Worm (Caenorhabditis elegans): Measurements from ENCODE around the gene nhr-216.

The nhr-216 gene

ce11 chrV:5358772-5359171, at the start of gene nhr-216:
nhr-216 (minus strand) TSS chrV:5358872.
- TF ChIP-seq ceh-44 (GFP tag; IDR thresholded peaks at IDR 0.05) (no peak), aha-1 (tag) (peak; percentile 71)

ce11 chrV:5408223-5408622, 49.6 kb upstream of the nhr-216 start, which contains the start of gene C25A6.1:
C25A6.1 (plus strand) TSS chrV:5408523.
- TF ChIP-seq lin-13 (GFP tag; optimal IDR thresholded peaks at IDR 0.05) (no peak), aha-1 (tag) (no peak), zfp-3 (GFP tag; conservative IDR thresholded peaks at IDR 0.05) (no peak), daf-8 (GFP tag; IDR thresholded peaks at IDR 0.05) (no peak)

ce11 chrV:5405053-5405452, 46.4 kb upstream of the nhr-216 start, which contains the start of gene dmsr-7:
dmsr-7 (plus strand) TSS chrV:5405353.
- TF ChIP-seq gei-8 (GFP tag; optimal IDR thresholded peaks at IDR 0.05) (no peak), mdl-1 (tag; optimal IDR thresholded peaks at IDR 0.05) (no peak), Y105C5A.15 (GFP tag; IDR thresholded peaks at IDR 0.05) (no peak), snpc-1.2 (GFP tag; IDR thresholded peaks at IDR 0.05) (no peak), ZK546.5 (tag; optimal IDR thresholded peaks at IDR 0.05) (no peak), nhr-76 (tag; optimal IDR thresholded peaks at IDR 0.05) (no peak), daf-8 (GFP tag; IDR thresholded peaks at IDR 0.05) (no peak), duxl-1 (tag; optimal IDR thresholded peaks at IDR 0.05; ENCODE audit: poor library complexity) (no peak), unc-39 (tag; optimal IDR thresholded peaks at IDR 0.05) (no peak), spr-3 (GFP tag; optimal IDR thresholded peaks at IDR 0.05) (no peak), daf-12 (tag; optimal IDR thresholded peaks at IDR 0.05) (no peak), mes-2 (tag; optimal IDR thresholded peaks at IDR 0.05; ENCODE audit: poor library complexity, severe bottlenecking) (no peak), nhr-25 (tag; optimal IDR thresholded peaks at IDR 0.05; ENCODE audit: borderline replicate concordance, insufficient read depth) (no peak), nhr-111 (GFP tag; optimal IDR thresholded peaks at IDR 0.05) (no peak), dmd-8 (GFP tag; IDR thresholded peaks at IDR 0.05) (no peak), ceh-32 (tag; optimal IDR thresholded peaks at IDR 0.05; ENCODE audit: poor library complexity) (no peak), daf-16 (GFP tag; optimal IDR thresholded peaks at IDR 0.05) (no peak), daf-16 (tag; optimal IDR thresholded peaks at IDR 0.05) (no peak), nhr-48 (tag; optimal IDR thresholded peaks at IDR 0.05) (no peak), T26A8.4 (GFP tag; IDR thresholded peaks at IDR 0.05) (no peak), mxl-3 (GFP tag; optimal IDR thresholded peaks at IDR 0.05) (no peak)

ce11 chrV:5403938-5404337, 45.3 kb upstream of the nhr-216 start:
- TF ChIP-seq aha-1 (tag) (peak; percentile 73), fos-1 (tag; optimal IDR thresholded peaks at IDR 0.05) (no peak), ceh-20 (GFP tag; IDR thresholded peaks at IDR 0.05) (no peak)

ce11 chrV:5392993-5393628, 34.4 kb upstream of the nhr-216 start, which contains the start of gene C35A11.4:
C35A11.4 (minus strand) TSS chrV:5393148.
- TF ChIP-seq dve-1 (tag; optimal IDR thresholded peaks at IDR 0.05; ENCODE audit: insufficient read depth) (peak; percentile 86), daf-16 (GFP tag; optimal IDR thresholded peaks at IDR 0.05) (no peak), daf-16 (tag; optimal IDR thresholded peaks at IDR 0.05) (peak; percentile 81), nhr-48 (tag; optimal IDR thresholded peaks at IDR 0.05) (peak; percentile 31), madf-9 (GFP tag; conservative IDR thresholded peaks at IDR 0.05) (no peak), aha-1 (tag) (peak; percentile 75), nhr-28 (tag; optimal IDR thresholded peaks at IDR 0.05) (peak; percentile 71), mxl-2 (GFP tag; conservative IDR thresholded peaks at IDR 0.05) (no peak), tag-97 (GFP tag; IDR thresholded peaks at IDR 0.05) (no peak), T26A8.4 (GFP tag; IDR thresholded peaks at IDR 0.05) (no peak), hlh-11 (tag; optimal IDR thresholded peaks at IDR 0.05) (peak; percentile 76), dmd-6 (GFP tag; IDR thresholded peaks at IDR 0.05) (peak; percentile 65), cey-2 (tag; optimal IDR thresholded peaks at IDR 0.05; ENCODE audit: borderline replicate concordance, insufficient read depth) (peak; percentile 21), pqm-1 (tag; optimal IDR thresholded peaks at IDR 0.05) (peak; percentile 62), mdl-1 (tag; optimal IDR thresholded peaks at IDR 0.05) (peak in 1 of 2 experiments; percentile 63), php-3 (GFP tag; IDR thresholded peaks at IDR 0.05) (peak; percentile 61; the same call in 1 of the 2 replicates), hlh-30 (tag; optimal IDR thresholded peaks at IDR 0.05; ENCODE audit: insufficient read depth) (peak; percentile 37), nhr-77 (tag; optimal IDR thresholded peaks at IDR 0.05) (peak; percentile 73), lsy-2 (tag; optimal IDR thresholded peaks at IDR 0.05) (no peak)
